Fruit fly (Drosophila melanogaster) whole organism, embryonic: Measurements from ENCODE around the gene Ugt305A1.
A peak's percentile ranks its signal among the peaks of the same experiment; 100 is the strongest.

Experiments used
- ATbp ChIP-seq: fragments of 200-800 bp; sonication (Bioruptor generic); optimal IDR thresholded peaks from 2 replicates; lab custom pipeline; 2017; ENCODE audit warnings: missing biosample characterization, mild to moderate bottlenecking, missing genetic modification characterization, missing genetic modification reagents
- CG10267 ChIP-seq: fragments of 200-800 bp; sonication (Bioruptor generic); optimal IDR thresholded peaks from 2 replicates; lab custom pipeline; 2018; ENCODE audit warnings: missing biosample characterization, mild to moderate bottlenecking, missing genetic modification characterization, moderate library complexity
- CG10366 ChIP-seq: fragments of 200-800 bp; sonication (Bioruptor generic); IDR thresholded peaks from 2 replicates; pipeline ENCODE4 v1.3.6; 2022; ENCODE audit warnings: missing biosample characterization, missing genetic modification characterization
- CG10543 ChIP-seq: fragments of 200-800 bp; sonication (Bioruptor generic); optimal IDR thresholded peaks from 3 replicates; lab custom pipeline; 2017; ENCODE audit warnings: missing biosample characterization, mild to moderate bottlenecking, missing genetic modification characterization, moderate library complexity
- CG10654 ChIP-seq: fragments of 200-800 bp; sonication (Bioruptor generic); optimal IDR thresholded peaks from 2 replicates; lab custom pipeline; 2016; ENCODE audit warnings: missing biosample characterization, missing genetic modification characterization
- CG11696 ChIP-seq: fragments of 200-800 bp; sonication (Bioruptor generic); IDR thresholded peaks from 2 replicates; pipeline ENCODE4 v1.3.6; 2022; ENCODE audit warnings: missing biosample characterization, missing genetic modification characterization
- CG12104 ChIP-seq: fragments of 200-800 bp; sonication (Bioruptor generic); optimal IDR thresholded peaks from 3 replicates; lab custom pipeline; 2016; ENCODE audit warnings: missing biosample characterization, missing genetic modification characterization
- CG13775 ChIP-seq: fragments of 200-800 bp; sonication (Bioruptor generic); optimal IDR thresholded peaks from 3 replicates; lab custom pipeline; 2017; ENCODE audit warnings: missing biosample characterization, mild to moderate bottlenecking, missing genetic modification characterization
- CG15601 ChIP-seq: fragments of 200-800 bp; sonication (Bioruptor generic); optimal IDR thresholded peaks from 3 replicates; lab custom pipeline; 2019; ENCODE audit warnings: missing biosample characterization, mild to moderate bottlenecking, missing genetic modification characterization, moderate library complexity
- CG15696 ChIP-seq: fragments of 200-800 bp; sonication (Bioruptor generic); optimal IDR thresholded peaks from 2 replicates; lab custom pipeline; 2019; ENCODE audit warnings: missing biosample characterization, mild to moderate bottlenecking, missing genetic modification characterization, moderate library complexity
- CG1647 ChIP-seq: fragments of 200-800 bp; sonication (Bioruptor generic); optimal IDR thresholded peaks from 3 replicates; lab custom pipeline; 2016; ENCODE audit warnings: missing biosample characterization, missing genetic modification characterization
- CG17359 ChIP-seq: fragments of 200-800 bp; sonication (Bioruptor generic); optimal IDR thresholded peaks from 3 replicates; lab custom pipeline; 2018; ENCODE audit warnings: missing biosample characterization, mild to moderate bottlenecking, missing genetic modification characterization, moderate library complexity
- CG17568 ChIP-seq: fragments of 200-800 bp; sonication (Bioruptor generic); optimal IDR thresholded peaks from 2 replicates; lab custom pipeline; 2018; ENCODE audit warnings: missing biosample characterization, mild to moderate bottlenecking, missing genetic modification characterization, moderate library complexity
- CG2202 ChIP-seq: fragments of 200-800 bp; sonication (Bioruptor generic); optimal IDR thresholded peaks from 2 replicates; lab custom pipeline; 2018; ENCODE audit warnings: missing biosample characterization, mild to moderate bottlenecking, missing genetic modification characterization
- CG30431 ChIP-seq: fragments of 200-800 bp; sonication (Bioruptor generic); optimal IDR thresholded peaks from 2 replicates; lab custom pipeline; 2017; ENCODE audit warnings: missing biosample characterization, missing genetic modification characterization
- CG32767 ChIP-seq: fragments of 200-800 bp; sonication (Bioruptor generic); IDR thresholded peaks from 2 replicates; pipeline ENCODE4 v1.3.6; 2022; ENCODE audit warnings: missing biosample characterization, missing genetic modification characterization
- CG34422 ChIP-seq: fragments of 200-800 bp; sonication (Bioruptor generic); IDR thresholded peaks from 3 replicates; pipeline ENCODE4 v1.3.6; 2022; ENCODE audit warnings: missing biosample characterization, missing genetic modification characterization
- CG6175 ChIP-seq: fragments of 200-800 bp; sonication (Bioruptor generic); IDR thresholded peaks from 3 replicates; pipeline ENCODE4 v1.3.6; 2022; ENCODE audit warnings: missing biosample characterization, missing genetic modification characterization
- CG7928 ChIP-seq: fragments of 200-800 bp; sonication (Bioruptor generic); optimal IDR thresholded peaks from 2 replicates; lab custom pipeline; 2017; ENCODE audit warnings: missing biosample characterization, mild to moderate bottlenecking, missing genetic modification characterization
- Dfd ChIP-seq, 2 experiments: fragments of >200 bp; optimal IDR thresholded peaks; 2 replicates each; lab custom pipeline; 2017; ENCODE audit warnings: missing biosample characterization in 2 of 2, missing genetic modification characterization in 2 of 2
- Dll ChIP-seq: fragments of 200-800 bp; sonication (Bioruptor generic); IDR thresholded peaks from 4 replicates; pipeline ENCODE4 v1.3.6; 2022; ENCODE audit warnings: missing biosample characterization, missing genetic modification characterization; ENCODE audit not compliant: partially characterized antibody
- Fer1 ChIP-seq: fragments of 200-800 bp; sonication (Bioruptor generic); optimal IDR thresholded peaks from 2 replicates; lab custom pipeline; 2017; ENCODE audit warnings: missing biosample characterization, mild to moderate bottlenecking, missing genetic modification characterization
- Hr78 ChIP-seq, 2 experiments: fragments of 200-800 bp in 1 of 2; fragments of >200 bp in 1 of 2; sonication (Bioruptor generic) in 1 of 2; optimal IDR thresholded peaks; 2 replicates each; lab custom pipeline; 2017 to 2019; ENCODE audit warnings: missing biosample characterization in 2 of 2, missing genetic modification characterization in 2 of 2, mild to moderate bottlenecking in 1 of 2, moderate library complexity in 1 of 2
- Meics ChIP-seq: fragments of 200-800 bp; sonication (Bioruptor generic); optimal IDR thresholded peaks from 2 replicates; lab custom pipeline; 2017; ENCODE audit warnings: missing biosample characterization, mild to moderate bottlenecking, missing genetic modification characterization
- Mrtf ChIP-seq: fragments of 200-800 bp; sonication (Bioruptor generic); IDR thresholded peaks from 3 replicates; pipeline ENCODE4 v1.3.6; 2022; ENCODE audit warnings: missing biosample characterization, missing genetic modification characterization
- Nf-YC ChIP-seq: fragments of 200-800 bp; optimal IDR thresholded peaks from 3 replicates; lab custom pipeline; 2019; ENCODE audit warnings: missing biosample characterization, mild to moderate bottlenecking, missing genetic modification characterization, moderate library complexity
- Oaz ChIP-seq: fragments of 200-800 bp; sonication (Bioruptor generic); IDR thresholded peaks from 2 replicates; pipeline ENCODE4 v1.3.6; 2022; ENCODE audit warnings: missing biosample characterization, missing genetic modification characterization
- Oli ChIP-seq: fragments of 200-800 bp; sonication (Bioruptor generic); optimal IDR thresholded peaks from 2 replicates; lab custom pipeline; 2018; ENCODE audit warnings: missing biosample characterization, mild to moderate bottlenecking, missing genetic modification characterization, moderate library complexity
- Poxn ChIP-seq: fragments of 200-800 bp; sonication (Bioruptor generic); IDR thresholded peaks from 2 replicates; pipeline ENCODE4 v1.3.6; 2022; ENCODE audit warnings: missing biosample characterization, missing genetic modification characterization
- Xbp1 ChIP-seq: fragments of 200-800 bp; sonication (Bioruptor generic); optimal IDR thresholded peaks from 3 replicates; lab custom pipeline; 2016; ENCODE audit warnings: missing biosample characterization, mild to moderate bottlenecking, missing genetic modification characterization
- ase ChIP-seq: fragments of 200-800 bp; sonication (Bioruptor generic); IDR thresholded peaks from 3 replicates; pipeline ENCODE4 v1.3.6; 2022; ENCODE audit warnings: missing biosample characterization, missing genetic modification characterization
- bbx ChIP-seq: fragments of 200-800 bp; sonication (Bioruptor generic); IDR thresholded peaks from 2 replicates; pipeline ENCODE4 v1.3.6; 2022; ENCODE audit warnings: missing biosample characterization, missing genetic modification characterization; ENCODE audit not compliant: partially characterized antibody
- chn ChIP-seq: fragments of 200-800 bp; sonication (Bioruptor generic); optimal IDR thresholded peaks from 2 replicates; lab custom pipeline; 2016; ENCODE audit warnings: missing biosample characterization, missing genetic modification characterization
- dan ChIP-seq: fragments of 200-800 bp; sonication (Bioruptor generic); IDR thresholded peaks from 2 replicates; pipeline ENCODE4 v1.3.6; 2022; ENCODE audit warnings: missing biosample characterization, missing genetic modification characterization
- ems ChIP-seq: fragments of 200-800 bp; sonication (Bioruptor generic); optimal IDR thresholded peaks from 3 replicates; lab custom pipeline; 2016; ENCODE audit warnings: missing biosample characterization, missing genetic modification characterization
- gcm ChIP-seq: fragments of 200-800 bp; sonication (Bioruptor generic); optimal IDR thresholded peaks from 2 replicates; lab custom pipeline; 2019; ENCODE audit warnings: missing biosample characterization, mild to moderate bottlenecking, missing genetic modification characterization, moderate library complexity
- hkb ChIP-seq, 2 experiments: fragments of 200-800 bp in 1 of 2; fragments of >200 bp in 1 of 2; sonication (Bioruptor generic) in 1 of 2; IDR thresholded peaks in 1 of 2; optimal IDR thresholded peaks in 1 of 2; 2 replicates each; pipeline versions ENCODE4 v1.3.6 to Lab custom; 2017 to 2022; ENCODE audit warnings: missing biosample characterization in 1 of 2, missing genetic modification characterization in 1 of 2
- insv ChIP-seq, 2 experiments: fragments of 200-800 bp; sonication (Bioruptor generic); optimal IDR thresholded peaks; 3 replicates each; lab custom pipeline; 2016 to 2018; ENCODE audit warnings: missing biosample characterization in 2 of 2, missing genetic modification characterization in 2 of 2
- jing ChIP-seq: fragments of 200-800 bp; sonication (Bioruptor generic); optimal IDR thresholded peaks from 2 replicates; lab custom pipeline; 2018; ENCODE audit warnings: missing biosample characterization, mild to moderate bottlenecking, missing genetic modification characterization
- lbe ChIP-seq: fragments of 200-800 bp; sonication (Bioruptor generic); optimal IDR thresholded peaks from 2 replicates; lab custom pipeline; 2016; ENCODE audit warnings: missing biosample characterization, mild to moderate bottlenecking, missing genetic modification characterization
- lilli ChIP-seq: fragments of 200-800 bp; sonication (Bioruptor generic); optimal IDR thresholded peaks from 3 replicates; lab custom pipeline; 2016; ENCODE audit warnings: missing biosample characterization, missing genetic modification characterization
- ranshi ChIP-seq: fragments of 200-800 bp; sonication (Bioruptor generic); IDR thresholded peaks from 2 replicates; pipeline ENCODE4 v1.3.6; 2022; ENCODE audit warnings: missing biosample characterization, missing genetic modification characterization
- ro ChIP-seq: fragments of 200-800 bp; sonication (Bioruptor generic); IDR thresholded peaks from 2 replicates; pipeline ENCODE4 v1.3.6; 2022; ENCODE audit warnings: missing biosample characterization, missing genetic modification characterization
- schlank ChIP-seq: fragments of 200-800 bp; sonication (Bioruptor generic); optimal IDR thresholded peaks from 2 replicates; lab custom pipeline; 2018; ENCODE audit warnings: missing biosample characterization, mild to moderate bottlenecking, missing genetic modification characterization
- seq ChIP-seq: fragments of 200-800 bp; sonication (Bioruptor generic); IDR thresholded peaks from 2 replicates; pipeline ENCODE4 v1.3.6; 2022; ENCODE audit warnings: missing biosample characterization, missing genetic modification characterization
- sim ChIP-seq: fragments of 200-800 bp; sonication (Bioruptor generic); IDR thresholded peaks from 2 replicates; pipeline ENCODE4 v1.3.6; 2022; ENCODE audit warnings: missing biosample characterization, missing genetic modification characterization
- tgo ChIP-seq: fragments of 200-800 bp; sonication (Bioruptor generic); IDR thresholded peaks from 3 replicates; pipeline ENCODE4 v1.3.6; 2022; ENCODE audit warnings: missing biosample characterization, missing genetic modification characterization
- tx ChIP-seq: fragments of 200-800 bp; sonication (Bioruptor generic); optimal IDR thresholded peaks from 2 replicates; lab custom pipeline; 2016; ENCODE audit warnings: missing biosample characterization, missing genetic modification characterization
- vfl ChIP-seq: fragments of 200-800 bp; sonication (Bioruptor generic); optimal IDR thresholded peaks from 2 replicates; lab custom pipeline; 2016; ENCODE audit warnings: missing biosample characterization, missing genetic modification characterization
- vnd ChIP-seq: fragments of 200-800 bp; sonication (Bioruptor generic); IDR thresholded peaks from 3 replicates; pipeline ENCODE4 v1.3.6; 2022; ENCODE audit warnings: missing biosample characterization, missing genetic modification characterization; ENCODE audit not compliant: partially characterized antibody

The Ugt305A1 gene

DNA sequence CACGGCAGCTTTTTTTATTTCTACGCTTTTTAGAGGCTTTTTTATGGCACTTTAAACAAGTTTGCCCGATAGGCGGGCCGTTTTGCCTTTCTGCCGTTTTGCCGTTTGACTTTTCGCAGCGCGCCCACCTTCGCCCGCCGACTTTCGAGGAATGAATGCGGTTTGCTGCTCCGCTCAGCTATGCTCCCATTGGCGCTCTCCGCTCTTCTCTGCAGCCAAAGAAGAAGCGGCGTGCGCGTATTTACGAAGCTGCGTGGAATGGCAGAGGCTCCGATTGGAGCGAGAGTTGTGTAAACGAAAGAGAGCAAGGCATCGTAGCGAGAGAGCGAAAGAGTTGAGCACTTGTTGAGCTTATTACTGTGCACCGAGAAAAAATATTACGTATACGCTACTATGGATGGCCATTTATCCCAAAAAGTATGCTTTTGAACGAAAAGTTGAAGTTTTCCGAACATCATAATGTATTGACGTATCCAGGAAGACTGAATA, 12.0 kb downstream of the Ugt305A1 start, which contains the start of gene wit (continued):
- peak; percentile 14 for TF ChIP-seq CG17568 (GFP tag; lab: Kevin White, UChicago)
- no peak for TF ChIP-seq CG1647
- TF ChIP-seq Dfd (GFP tag; optimal IDR thresholded peaks at IDR 0.05; lab: Kevin White, UChicago) = no peak
- no peak for TF ChIP-seq CG10366 (GFP tag; lab: Robert Waterston, UW)
- TF ChIP-seq ranshi (GFP tag; lab: Robert Waterston, UW) = peak; percentile 11; the same call in 1 of the 2 replicates
- TF ChIP-seq gcm (GFP tag; lab: Kevin White, UChicago) = no peak
- TF ChIP-seq CG34422 (GFP tag; lab: Robert Waterston, UW) = peak; percentile 79; the same call in 1 of the 3 replicates
- TF ChIP-seq CG32767 (GFP tag; lab: Robert Waterston, UW) = 0 out of 2 replicates have a peak, but pooled peaks have one; percentile 16
- no peak for TF ChIP-seq Oli (tag; lab: Kevin White, UChicago)
- no peak for TF ChIP-seq schlank (tag; lab: Kevin White, UChicago)
- TF ChIP-seq lilli (GFP tag; lab: Kevin White, UChicago) = peak; percentile 25
- TF ChIP-seq CG12104 = no peak
- TF ChIP-seq Oaz (GFP tag; lab: Robert Waterston, UW) = no peak
- TF ChIP-seq CG11696 = no peak
- TF ChIP-seq CG15696 (tag; lab: Kevin White, UChicago) = no peak
- TF ChIP-seq lbe = peak; percentile 83
- TF ChIP-seq CG6175 (GFP tag; lab: Robert Waterston, UW) = no peak
- no peak for TF ChIP-seq hkb (optimal IDR thresholded peaks at IDR 0.05; lab: Kevin White, UChicago)
- TF ChIP-seq hkb (GFP tag; IDR thresholded peaks at IDR 0.05; lab: Robert Waterston, UW) = peak; percentile 49; the same call in 1 of the 2 replicates
- TF ChIP-seq dan = no peak
- TF ChIP-seq CG7928 (GFP tag; lab: Kevin White, UChicago) = no peak
- TF ChIP-seq chn (GFP tag; lab: Kevin White, UChicago) = no peak
- 0 out of 3 replicates have a peak, but pooled peaks have one; percentile 19 for TF ChIP-seq tgo (GFP tag; lab: Robert Waterston, UW)
- TF ChIP-seq insv (GFP tag; optimal IDR thresholded peaks at IDR 0.05; lab: Kevin White, UChicago) = no peak
- TF ChIP-seq Hr78 (GFP tag; optimal IDR thresholded peaks at IDR 0.05; lab: Kevin White, UChicago) = no peak
- TF ChIP-seq tx (GFP tag; lab: Kevin White, UChicago) = no peak
- TF ChIP-seq ems (GFP tag; lab: Kevin White, UChicago) = peak; percentile 13
- TF ChIP-seq CG17359 (tag; lab: Kevin White, UChicago) = peak; percentile 16
- no peak for TF ChIP-seq ro (GFP tag; lab: Robert Waterston, UW)
- no peak for TF ChIP-seq CG13775 (GFP tag; lab: Kevin White, UChicago)
- no peak for TF ChIP-seq CG2202 (tag; lab: Kevin White, UChicago)
- TF ChIP-seq bbx = peak; percentile 41; the same call in 1 of the 2 replicates
- peak; percentile 42 for TF ChIP-seq Xbp1 (GFP tag; lab: Kevin White, UChicago)
- TF ChIP-seq Mrtf (GFP tag; lab: Robert Waterston, UW) = no peak
- TF ChIP-seq Dll (GFP tag; lab: Robert Waterston, UW) = peak; percentile 47; the same call in 1 of the 4 replicates
- no peak for TF ChIP-seq CG30431 (GFP tag; lab: Kevin White, UChicago)
- TF ChIP-seq ase = no peak
- peak; percentile 81 for TF ChIP-seq Nf-YC
- TF ChIP-seq CG10267 (tag; lab: Kevin White, UChicago) = no peak
- no peak for TF ChIP-seq jing (GFP tag; lab: Kevin White, UChicago)
- TF ChIP-seq vfl (GFP tag; lab: Kevin White, UChicago) = no peak
- TF ChIP-seq CG10543 (GFP tag; lab: Kevin White, UChicago) = peak; percentile 4
- TF ChIP-seq CG15601 (tag; lab: Kevin White, UChicago) = no peak
- no peak for TF ChIP-seq Poxn (GFP tag; lab: Robert Waterston, UW)
- TF ChIP-seq seq = no peak
- peak; percentile 67 for TF ChIP-seq Fer1 (GFP tag; lab: Kevin White, UChicago)
- no peak for TF ChIP-seq sim (GFP tag; lab: Robert Waterston, UW)
- peak; percentile 11 for TF ChIP-seq Meics (GFP tag; lab: Kevin White, UChicago)
- TF ChIP-seq vnd (GFP tag; lab: Robert Waterston, UW) = no peak
- TF ChIP-seq ATbp = peak; percentile 19
- no peak for TF ChIP-seq CG10654 (GFP tag; lab: Kevin White, UChicago)
